Worm (Caenorhabditis elegans) whole organism, L3 larva: ENCODE data around the gene R07E5.15.

Experiments used
- R02D3.7 ChIP-seq: fragments of 150-350 bp; optimal IDR thresholded peaks from 2 replicates; lab custom pipeline; 2014; ENCODE audit warnings: missing biosample characterization, missing genetic modification characterization
- ZK546.5 ChIP-seq: sonication (generic microtip); optimal IDR thresholded peaks from 2 replicates; lab custom pipeline; 2017; ENCODE audit warnings: missing biosample characterization, missing genetic modification characterization
- aly-2 ChIP-seq: fragments of 150-350 bp; optimal IDR thresholded peaks from 2 replicates; lab custom pipeline; 2014; ENCODE audit warnings: missing biosample characterization, missing genetic modification characterization
- ama-1 ChIP-seq: fragments of 150-350 bp; optimal IDR thresholded peaks from 2 replicates; lab custom pipeline; 2018
- ceh-16 ChIP-seq: sonication (generic microtip); optimal IDR thresholded peaks from 2 replicates; lab custom pipeline; 2017; ENCODE audit warnings: missing biosample characterization, missing genetic modification characterization
- ceh-28 ChIP-seq: fragments of 150-350 bp; optimal IDR thresholded peaks from 2 replicates; lab custom pipeline; 2014; ENCODE audit warnings: missing biosample characterization, missing genetic modification reagents, missing genetic modification characterization
- ceh-82 ChIP-seq: fragments of 150-350 bp; optimal IDR thresholded peaks from 2 replicates; lab custom pipeline; 2014; ENCODE audit warnings: missing biosample characterization, missing genetic modification characterization
- ceh-9 ChIP-seq: sonication (generic microtip); optimal IDR thresholded peaks from 2 replicates; lab custom pipeline; 2018; ENCODE audit warnings: missing biosample characterization, missing genetic modification characterization
- daf-12 ChIP-seq: fragments of 150-350 bp; optimal IDR thresholded peaks from 2 replicates; lab custom pipeline; 2014; ENCODE audit warnings: missing biosample characterization, missing genetic modification reagents, missing genetic modification characterization
- egl-27 ChIP-seq: sonication (generic microtip); optimal IDR thresholded peaks from 4 replicates; lab custom pipeline; 2017; ENCODE audit warnings: missing biosample characterization, missing genetic modification reagents, missing genetic modification characterization
- egl-5 ChIP-seq: fragments of 150-350 bp; optimal IDR thresholded peaks from 2 replicates; lab custom pipeline; 2017; ENCODE audit warnings: missing biosample characterization, missing genetic modification reagents, missing genetic modification characterization, inconsistent platforms
- elt-1 ChIP-seq: fragments of 150-350 bp; optimal IDR thresholded peaks from 2 replicates; lab custom pipeline; 2014; ENCODE audit warnings: missing biosample characterization, missing genetic modification characterization
- elt-2 ChIP-seq: sonication (generic microtip); optimal IDR thresholded peaks from 2 replicates; lab custom pipeline; 2016; ENCODE audit warnings: missing genetic modification reagents, mild to moderate bottlenecking, missing genetic modification characterization, missing compliant biosample characterization
- eor-1 ChIP-seq, 2 experiments: fragments of 150-350 bp; optimal IDR thresholded peaks; 2 replicates each; lab custom pipeline; 2014 to 2018; ENCODE audit warnings: missing biosample characterization in 2 of 2, missing genetic modification characterization in 2 of 2
- fkh-10 ChIP-seq: sonication (generic microtip); optimal IDR thresholded peaks from 2 replicates; lab custom pipeline; 2017; ENCODE audit warnings: missing biosample characterization, missing genetic modification reagents, missing genetic modification characterization
- fkh-2 ChIP-seq: fragments of 150-350 bp; optimal IDR thresholded peaks from 2 replicates; lab custom pipeline; 2014; ENCODE audit warnings: missing biosample characterization, missing genetic modification reagents, missing genetic modification characterization
- hmg-11 ChIP-seq: sonication (generic microtip); optimal IDR thresholded peaks from 2 replicates; lab custom pipeline; 2016; ENCODE audit warnings: missing genetic modification characterization, missing compliant biosample characterization
- jun-1 ChIP-seq: fragments of 150-350 bp; optimal IDR thresholded peaks from 2 replicates; lab custom pipeline; 2014; ENCODE audit warnings: missing biosample characterization, missing genetic modification reagents, missing genetic modification characterization
- lin-15B ChIP-seq: fragments of 150-350 bp; optimal IDR thresholded peaks from 2 replicates; lab custom pipeline; 2014; ENCODE audit warnings: missing biosample characterization, missing genetic modification characterization
- lin-39 ChIP-seq: fragments of 150-350 bp; optimal IDR thresholded peaks from 2 replicates; lab custom pipeline; 2018; ENCODE audit warnings: missing biosample characterization, missing genetic modification reagents, missing genetic modification characterization
- lsy-12 ChIP-seq: sonication (generic microtip); optimal IDR thresholded peaks from 2 replicates; lab custom pipeline; 2016; ENCODE audit warnings: mild to moderate bottlenecking, missing genetic modification characterization, missing compliant biosample characterization
- mdl-1 ChIP-seq: fragments of 150-350 bp; optimal IDR thresholded peaks from 2 replicates; lab custom pipeline; 2014; ENCODE audit warnings: missing biosample characterization, missing genetic modification characterization
- mml-1 ChIP-seq: fragments of 150-350 bp; sonication (generic microtip); optimal IDR thresholded peaks from 3 replicates; lab custom pipeline; 2014; ENCODE audit warnings: missing biosample characterization, missing genetic modification characterization
- nfya-1 ChIP-seq: sonication (generic microtip); optimal IDR thresholded peaks from 2 replicates; lab custom pipeline; 2017; ENCODE audit warnings: missing genetic modification characterization, mild to moderate bottlenecking, missing compliant biosample characterization, antibody characterized with exemption, moderate library complexity; ENCODE audit not compliant: insufficient read depth
- nhr-11 ChIP-seq: fragments of 150-350 bp; optimal IDR thresholded peaks from 2 replicates; lab custom pipeline; 2014; ENCODE audit warnings: missing biosample characterization, missing genetic modification characterization
- nhr-12 ChIP-seq: fragments of 150-350 bp; optimal IDR thresholded peaks from 2 replicates; lab custom pipeline; 2014; ENCODE audit warnings: missing biosample characterization, missing genetic modification characterization
- nhr-23 ChIP-seq: fragments of 150-350 bp; optimal IDR thresholded peaks from 2 replicates; lab custom pipeline; 2014; ENCODE audit warnings: missing biosample characterization, missing genetic modification reagents, missing genetic modification characterization
- nhr-25 ChIP-seq: sonication (generic microtip); optimal IDR thresholded peaks from 2 replicates; lab custom pipeline; 2017; ENCODE audit warnings: missing biosample characterization, missing genetic modification characterization
- nhr-28 ChIP-seq: fragments of 150-350 bp; optimal IDR thresholded peaks from 2 replicates; lab custom pipeline; 2014; ENCODE audit warnings: missing biosample characterization, missing genetic modification characterization
- nhr-43 ChIP-seq: sonication (generic microtip); optimal IDR thresholded peaks from 2 replicates; lab custom pipeline; 2016; ENCODE audit warnings: mild to moderate bottlenecking, missing genetic modification characterization, missing compliant biosample characterization; ENCODE audit not compliant: poor library complexity, severe bottlenecking
- nhr-67 ChIP-seq: fragments of 150-350 bp; optimal IDR thresholded peaks from 2 replicates; lab custom pipeline; 2014; ENCODE audit warnings: missing biosample characterization, missing genetic modification characterization
- nhr-77 ChIP-seq: fragments of 150-350 bp; optimal IDR thresholded peaks from 2 replicates; lab custom pipeline; 2014; ENCODE audit warnings: missing biosample characterization, missing genetic modification characterization
- pha-4 ChIP-seq: fragments of 150-350 bp; optimal IDR thresholded peaks from 2 replicates; lab custom pipeline; 2014; ENCODE audit warnings: missing biosample characterization, missing genetic modification reagents, missing genetic modification characterization
- pqm-1 ChIP-seq: fragments of 150-350 bp; optimal IDR thresholded peaks from 2 replicates; lab custom pipeline; 2017; ENCODE audit warnings: missing biosample characterization, missing genetic modification characterization, inconsistent platforms
- sea-2 ChIP-seq: fragments of 150-350 bp; sonication (generic microtip); optimal IDR thresholded peaks from 4 replicates; lab custom pipeline; 2014; ENCODE audit warnings: missing biosample characterization, missing genetic modification reagents, missing genetic modification characterization
- snpc-4 ChIP-seq: fragments of 150-350 bp; optimal IDR thresholded peaks from 2 replicates; lab custom pipeline; 2014; ENCODE audit warnings: missing biosample characterization, missing genetic modification characterization
- tbx-2 ChIP-seq: sonication (generic microtip); optimal IDR thresholded peaks from 2 replicates; lab custom pipeline; 2016; ENCODE audit warnings: mild to moderate bottlenecking, missing genetic modification characterization, missing compliant biosample characterization
- unc-39 ChIP-seq: sonication (generic microtip); optimal IDR thresholded peaks from 4 replicates; lab custom pipeline; 2017; ENCODE audit warnings: missing biosample characterization, missing genetic modification characterization
- unc-62 ChIP-seq: fragments of 150-350 bp; sonication (generic microtip); optimal IDR thresholded peaks from 4 replicates; lab custom pipeline; 2014; ENCODE audit warnings: missing biosample characterization, missing genetic modification reagents, missing genetic modification characterization
- zag-1 ChIP-seq: fragments of 150-350 bp; optimal IDR thresholded peaks from 2 replicates; lab custom pipeline; 2014; ENCODE audit warnings: missing biosample characterization, missing genetic modification characterization
- ztf-11 ChIP-seq: fragments of 150-350 bp; optimal IDR thresholded peaks from 2 replicates; lab custom pipeline; 2014; ENCODE audit warnings: missing biosample characterization, missing genetic modification characterization
- ztf-4 ChIP-seq: fragments of 150-350 bp; optimal IDR thresholded peaks from 2 replicates; lab custom pipeline; 2014; ENCODE audit warnings: missing biosample characterization, missing genetic modification characterization

The R07E5.15 gene

DNA sequence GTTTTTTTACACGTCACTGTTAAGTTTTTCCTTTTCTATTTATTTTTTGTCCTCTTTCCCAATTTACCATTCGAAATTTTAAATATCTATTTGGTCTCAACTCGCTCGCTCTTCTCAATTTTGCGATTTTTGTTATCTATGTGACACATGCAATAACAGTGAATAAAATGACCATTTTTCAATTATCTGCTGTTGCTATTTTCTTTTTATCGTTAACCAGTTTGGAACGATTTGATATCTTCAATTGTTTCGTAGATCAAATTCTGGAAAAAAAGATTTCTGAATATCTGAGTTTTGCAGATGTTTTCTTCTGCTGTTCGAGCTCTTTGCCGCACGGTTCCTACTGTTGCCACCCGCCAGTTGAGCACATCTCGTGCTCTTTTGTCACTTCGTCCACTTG, 5.9 kb downstream of the R07E5.15 start, which contains the start of gene prdx-3:
prdx-3 (plus strand) TSS at position 301 of the 400 bp plus-strand sequence.
- no peak for TF ChIP-seq snpc-4 (tag; lab: Kevin White, UChicago)
- no peak for TF ChIP-seq egl-27
- no peak for TF ChIP-seq nfya-1 (tag; lab: Kevin White, UChicago)
- TF ChIP-seq pqm-1 (tag; lab: Kevin White, UChicago), result no peak
- TF ChIP-seq nhr-77 (tag; lab: Kevin White, UChicago), result no peak
- no peak for TF ChIP-seq aly-2 (tag; lab: Kevin White, UChicago)
- no peak for TF ChIP-seq fkh-2 (tag; lab: Kevin White, UChicago)
- TF ChIP-seq nhr-12, result no peak
- TF ChIP-seq nhr-28, result no peak
- no peak for TF ChIP-seq mml-1 (tag; lab: Kevin White, UChicago)
- no peak for TF ChIP-seq unc-39 (tag; lab: Kevin White, UChicago)

- TF ChIP-seq elt-2, result no peak
- no peak for TF ChIP-seq sea-2 (GFP tag; lab: Kevin White, UChicago)
- TF ChIP-seq snpc-4 (tag; lab: Kevin White, UChicago), result no peak
- no peak for TF ChIP-seq nhr-25 (tag; lab: Kevin White, UChicago)
- TF ChIP-seq nhr-23 (tag; lab: Kevin White, UChicago), result no peak
- no peak for TF ChIP-seq ceh-28 (tag; lab: Kevin White, UChicago)
- no peak for TF ChIP-seq eor-1 (tag; optimal IDR thresholded peaks at IDR 0.05; lab: Kevin White, UChicago)
- no peak for TF ChIP-seq jun-1
- no peak for TF ChIP-seq nhr-43
- TF ChIP-seq egl-5 (tag; lab: Kevin White, UChicago), result no peak
- no peak for TF ChIP-seq nhr-77 (tag; lab: Kevin White, UChicago)
- TF ChIP-seq nhr-67, result no peak
- no peak for TF ChIP-seq aly-2 (tag; lab: Kevin White, UChicago)
- TF ChIP-seq ceh-9, result no peak
- TF ChIP-seq R02D3.7, result no peak
- no peak for TF ChIP-seq lin-39 (tag; lab: Kevin White, UChicago)
- TF ChIP-seq tbx-2, result no peak
Measured at ce11 chrIII:4408251-4408650, 7.0 kb downstream of the R07E5.15 start, which contains the start of gene gpch-1. TSS of gene gpch-1 (plus strand) at chrIII:4408551.

- TF ChIP-seq nhr-23 (tag; lab: Kevin White, UChicago) (no peak), nhr-43 (no peak), R02D3.7 (no peak), pqm-1 (tag; lab: Kevin White, UChicago) (peak; percentile 10), jun-1 (peak; percentile 22), nfya-1 (tag; lab: Kevin White, UChicago) (peak; percentile 49), pha-4 (tag; lab: Kevin White, UChicago) (peak; percentile 30), lin-15B (peak; percentile 8), nhr-11 (tag; lab: Kevin White, UChicago) (no peak), nhr-28 (no peak), elt-2 (peak; percentile 36), snpc-4 (tag; lab: Kevin White, UChicago) (peak; percentile 72), ceh-82 (tag; lab: Kevin White, UChicago) (no peak)
- TF ChIP-seq, all 47 proteins: peak for 7
Measured at ce11 chrIII:4412108-4413009, 11.1 kb downstream of the R07E5.15 start.

ce11 chrIII:4413099-4413498, 11.9 kb downstream of the R07E5.15 start, which contains the start of gene mpc-1:
TSS of gene mpc-1 (plus strand) at chrIII:4413457.
- TF ChIP-seq ztf-11 (no peak), sea-2 (GFP tag; lab: Kevin White, UChicago) (no peak), ztf-4 (tag; lab: Kevin White, UChicago) (no peak), eor-1 (tag; optimal IDR thresholded peaks at IDR 0.05; lab: Kevin White, UChicago) (no peak), mml-1 (tag; lab: Kevin White, UChicago) (no peak), ceh-16 (tag; lab: Kevin White, UChicago) (no peak), zag-1 (tag; lab: Kevin White, UChicago) (no peak), egl-5 (tag; lab: Kevin White, UChicago) (no peak), tbx-2 (no peak), daf-12 (tag; lab: Kevin White, UChicago) (no peak), nhr-11 (tag; lab: Kevin White, UChicago) (no peak), unc-39 (tag; lab: Kevin White, UChicago) (no peak), R02D3.7 (no peak), elt-1 (tag; lab: Kevin White, UChicago) (no peak), fkh-2 (tag; lab: Kevin White, UChicago) (no peak), lin-39 (tag; lab: Kevin White, UChicago) (no peak), nhr-25 (tag; lab: Kevin White, UChicago) (no peak), fkh-10 (GFP tag; lab: Kevin White, UChicago) (no peak), unc-62 (no peak), ZK546.5 (no peak), pqm-1 (tag; lab: Kevin White, UChicago) (peak; percentile 95), elt-2 (peak; percentile 89), ceh-82 (tag; lab: Kevin White, UChicago) (no peak), mdl-1 (tag; lab: Kevin White, UChicago) (no peak), lin-15B (no peak), ceh-28 (tag; lab: Kevin White, UChicago) (peak; percentile 19), nhr-77 (tag; lab: Kevin White, UChicago) (no peak), nhr-43 (no peak), hmg-11 (tag; lab: Kevin White, UChicago) (no peak), nfya-1 (tag; lab: Kevin White, UChicago) (no peak), nhr-67 (no peak), ceh-9 (no peak), lsy-12 (tag; lab: Kevin White, UChicago) (no peak), ama-1 (lab: Kevin White, UChicago) (no peak)
